Fruit fly (Drosophila melanogaster) whole organism: ENCODE measurements around the gene CG31955.

Experiments used
- Dll ChIP-seq: fragments of >200 bp; optimal IDR thresholded peaks from 2 replicates; lab custom pipeline; 2017
- EcR ChIP-seq, 2 experiments: fragments of >200 bp; optimal IDR thresholded peaks; 2 replicates each; lab custom pipeline; 2017; ENCODE audit warnings: missing biosample characterization in 2 of 2, missing genetic modification characterization in 2 of 2, missing genetic modification reagents in 2 of 2
- pan ChIP-seq: fragments of >200 bp; optimal IDR thresholded peaks from 2 replicates; lab custom pipeline; 2017
- psq ChIP-seq: fragments of >200 bp; optimal IDR thresholded peaks from 2 replicates; lab custom pipeline; 2017

DNA sequence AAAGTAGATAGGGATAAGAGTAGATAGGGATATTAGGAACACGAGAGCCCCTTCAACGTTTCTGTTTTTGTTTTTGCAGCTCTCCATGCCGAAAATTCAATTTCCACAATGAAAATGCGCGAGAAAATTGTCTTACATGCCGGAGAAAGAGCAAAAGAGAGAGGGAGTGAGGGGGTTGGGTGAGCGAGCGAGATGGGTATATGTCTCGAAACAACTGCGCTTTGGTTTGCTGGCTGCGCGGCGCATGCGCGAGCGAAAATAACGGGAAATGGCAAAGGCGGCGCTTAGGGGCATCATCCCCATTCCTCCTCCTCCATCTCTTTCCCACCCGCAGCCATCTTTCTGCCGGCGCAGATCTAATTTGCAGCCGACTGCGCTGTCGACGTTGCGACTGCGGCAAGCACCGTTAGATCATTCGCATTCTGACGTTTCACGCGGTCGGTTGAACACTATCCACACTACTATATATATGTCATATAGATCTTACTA lies 50.6 kb downstream of the CG31955 start, which contains the start of gene Drgx:
- TF ChIP-seq EcR (GFP tag; optimal IDR thresholded peaks at IDR 0.05; lab: Kevin White, UChicago) (no peak), psq (no peak), pan (no peak), Dll (no peak)
